Fruit fly (Drosophila melanogaster): ENCODE measurements around the gene CG32536.

Gene CG32536

dm6 chrX:19229855-19230433 is 46.8 kb downstream of the CG32536 start:
- TF ChIP-seq CG34367 (tag; optimal IDR thresholded peaks at IDR 0.05) = peak; percentile 20
- peak; percentile 49 for TF ChIP-seq CG15710 (tag; optimal IDR thresholded peaks at IDR 0.05)
- no peak for TF ChIP-seq CG9948 (tag; optimal IDR thresholded peaks at IDR 0.05)
- no peak for TF ChIP-seq CG13204 (GFP tag; optimal IDR thresholded peaks at IDR 0.05)
- peak; percentile 45 for TF ChIP-seq D1 (tag; optimal IDR thresholded peaks at IDR 0.05)
- TF ChIP-seq CG17806 (tag; optimal IDR thresholded peaks at IDR 0.05) = peak; percentile 51
- no peak for TF ChIP-seq CG4496 (GFP tag; IDR thresholded peaks at IDR 0.05)
- peak; percentile 54 for TF ChIP-seq Pif1B (GFP tag; optimal IDR thresholded peaks at IDR 0.05)
- TF ChIP-seq CG14655 (GFP tag; optimal IDR thresholded peaks at IDR 0.05) = peak; percentile 79
- no peak for TF ChIP-seq CG10348 (GFP tag; IDR thresholded peaks at IDR 0.05)
- TF ChIP-seq rn (GFP tag; IDR thresholded peaks at IDR 0.05) = no peak
- peak; percentile 74 for TF ChIP-seq Pif1A (GFP tag; optimal IDR thresholded peaks at IDR 0.05)
- TF ChIP-seq CG12605 (GFP tag; IDR thresholded peaks at IDR 0.05) = 0 out of 2 replicates have a peak, but pooled peaks have one; percentile 11
- no peak for TF ChIP-seq EcR (GFP tag; optimal IDR thresholded peaks at IDR 0.05)
- TF ChIP-seq fd96Ca (GFP tag; IDR thresholded peaks at IDR 0.05) = 0 out of 3 replicates have a peak, but pooled peaks have one; percentile 31
- TF ChIP-seq Snoo (tag; optimal IDR thresholded peaks at IDR 0.05) = no peak
- peak; percentile 82 for TF ChIP-seq CG8301 (tag; optimal IDR thresholded peaks at IDR 0.05)
- peak; percentile 66 for TF ChIP-seq CG8159 (tag; optimal IDR thresholded peaks at IDR 0.05)
- TF ChIP-seq CG32121 (GFP tag; IDR thresholded peaks at IDR 0.05) = no peak
- TF ChIP-seq gl (tag; optimal IDR thresholded peaks at IDR 0.05) = no peak
- TF ChIP-seq Ets98B (GFP tag; IDR thresholded peaks at IDR 0.05) = peak; percentile 42; the same call in 1 of the 2 replicates

- 0 out of 2 replicates have a peak, but pooled peaks have one; percentile 12 for TF ChIP-seq CG32121 (GFP tag; IDR thresholded peaks at IDR 0.05)
- no peak for TF ChIP-seq CG14655 (GFP tag; optimal IDR thresholded peaks at IDR 0.05)
- no peak for TF ChIP-seq fd96Ca (GFP tag; IDR thresholded peaks at IDR 0.05)
- no peak for TF ChIP-seq gl (tag; optimal IDR thresholded peaks at IDR 0.05)
- TF ChIP-seq CG13204 (GFP tag; optimal IDR thresholded peaks at IDR 0.05) = peak; percentile 93
- no peak for TF ChIP-seq Pif1B (GFP tag; optimal IDR thresholded peaks at IDR 0.05)
- TF ChIP-seq CG8159 (tag; optimal IDR thresholded peaks at IDR 0.05) = no peak
- TF ChIP-seq CG15710 (tag; optimal IDR thresholded peaks at IDR 0.05) = no peak
- peak; percentile 35 for TF ChIP-seq EcR (GFP tag; optimal IDR thresholded peaks at IDR 0.05)
- 0 out of 2 replicates have a peak, but pooled peaks have one; percentile 28 for TF ChIP-seq CG10348 (GFP tag; IDR thresholded peaks at IDR 0.05)
- no peak for TF ChIP-seq Pif1A (GFP tag; optimal IDR thresholded peaks at IDR 0.05)
- TF ChIP-seq D1 (tag; optimal IDR thresholded peaks at IDR 0.05) = no peak
- TF ChIP-seq CG12605 (GFP tag; IDR thresholded peaks at IDR 0.05) = no peak
- TF ChIP-seq CG8301 (tag; optimal IDR thresholded peaks at IDR 0.05) = no peak
- no peak for TF ChIP-seq CG34367 (tag; optimal IDR thresholded peaks at IDR 0.05)
- no peak for TF ChIP-seq Snoo (tag; optimal IDR thresholded peaks at IDR 0.05)
- TF ChIP-seq CG17806 (tag; optimal IDR thresholded peaks at IDR 0.05) = no peak
- TF ChIP-seq Ets98B (GFP tag; IDR thresholded peaks at IDR 0.05) = no peak
- peak; percentile 74 for TF ChIP-seq CG4496 (GFP tag; IDR thresholded peaks at IDR 0.05)
- TF ChIP-seq rn (GFP tag; IDR thresholded peaks at IDR 0.05) = no peak
These were observed 51.4 kb downstream of the CG32536 start for dm6 chrX:19225304-19225640.
